Worm (Caenorhabditis elegans) whole organism, L4 larva: ENCODE measurements around the gene C32D5.4.
A peak's percentile ranks its signal among the peaks of the same experiment; 100 is the strongest.

Source experiments
- F10B5.3 ChIP-seq: sonication (generic microtip); optimal IDR thresholded peaks from 2 replicates; lab custom pipeline; 2016; ENCODE audit warnings: mild to moderate bottlenecking, missing genetic modification characterization, missing compliant biosample characterization
- F26F4.8 ChIP-seq: fragments of 200-800 bp; sonication (Bioruptor generic); conservative IDR thresholded peaks from 2 replicates; pipeline ENCODE4 v1.3.6; 2022; ENCODE audit warnings: missing genetic modification characterization, missing compliant biosample characterization
- F44E2.7 ChIP-seq: fragments of 200-800 bp; sonication (Bioruptor generic); IDR thresholded peaks from 2 replicates; pipeline ENCODE4 v2.1.2; 2022; ENCODE audit warnings: missing genetic modification characterization, missing compliant biosample characterization
- R02D3.7 ChIP-seq: fragments of 150-350 bp; sonication (generic microtip); optimal IDR thresholded peaks from 3 replicates; lab custom pipeline; 2014; ENCODE audit warnings: missing biosample characterization, missing genetic modification characterization
- T20F7.1 ChIP-seq: fragments of 200-800 bp; sonication (Bioruptor generic); optimal IDR thresholded peaks from 2 replicates; lab custom pipeline; 2018; ENCODE audit warnings: mild to moderate bottlenecking, missing genetic modification characterization, missing compliant biosample characterization
- T26A8.4 ChIP-seq: fragments of 200-800 bp; sonication (Bioruptor generic); IDR thresholded peaks from 2 replicates; pipeline ENCODE4 v1.3.6; 2022; ENCODE audit warnings: missing genetic modification characterization, missing compliant biosample characterization
- Y105C5A.15 ChIP-seq: fragments of 200-800 bp; sonication (Bioruptor generic); IDR thresholded peaks from 2 replicates; pipeline ENCODE4 v1.3.6; 2022; ENCODE audit warnings: missing genetic modification characterization, missing compliant biosample characterization
- Y5F2A.4 ChIP-seq: fragments of 200-800 bp; sonication (Bioruptor generic); optimal IDR thresholded peaks from 2 replicates; lab custom pipeline; 2018; ENCODE audit warnings: mild to moderate bottlenecking, missing genetic modification characterization, missing compliant biosample characterization
- ZK337.2 ChIP-seq: fragments of 200-800 bp; sonication (Bioruptor generic); IDR thresholded peaks from 2 replicates; pipeline ENCODE4 v1.3.6; 2022; ENCODE audit warnings: missing genetic modification reagents, missing genetic modification characterization, missing compliant biosample characterization
- ZK546.5 ChIP-seq, 2 experiments: sonication (generic microtip); optimal IDR thresholded peaks; 2 replicates each; lab custom pipeline; 2017; ENCODE audit warnings: missing biosample characterization in 2 of 2, missing genetic modification characterization in 2 of 2
- aly-2 ChIP-seq: sonication (generic microtip); optimal IDR thresholded peaks from 2 replicates; lab custom pipeline; 2018; ENCODE audit warnings: missing biosample characterization, missing genetic modification characterization
- ama-1 ChIP-seq: fragments of 150-350 bp; optimal IDR thresholded peaks from 2 replicates; lab custom pipeline; 2014; ENCODE audit warnings: inconsistent platforms, mixed read lengths
- attf-4 ChIP-seq: sonication (generic microtip); optimal IDR thresholded peaks from 3 replicates; lab custom pipeline; 2017; ENCODE audit warnings: missing biosample characterization, missing genetic modification characterization
- ceh-44 ChIP-seq: fragments of 200-800 bp; sonication (Bioruptor generic); IDR thresholded peaks from 2 replicates; pipeline ENCODE4 v1.3.6; 2022; ENCODE audit warnings: missing genetic modification reagents, missing genetic modification characterization, missing compliant biosample characterization
- cey-2 ChIP-seq: sonication (generic microtip); optimal IDR thresholded peaks from 3 replicates; lab custom pipeline; 2017; ENCODE audit warnings: missing genetic modification characterization, mild to moderate bottlenecking, missing compliant biosample characterization, antibody characterized with exemption, borderline replicate concordance; ENCODE audit not compliant: insufficient read depth
- daf-16 ChIP-seq, 3 experiments: sonication (generic microtip); optimal IDR thresholded peaks; 2 replicates each; lab custom pipeline; 2016 to 2017; ENCODE audit warnings: missing genetic modification characterization in 3 of 3, missing genetic modification reagents in 3 of 3, mild to moderate bottlenecking in 2 of 3, missing compliant biosample characterization in 2 of 3, missing biosample characterization in 1 of 3, moderate library complexity in 1 of 3
- daf-8 ChIP-seq: fragments of 200-800 bp; sonication (Bioruptor generic); IDR thresholded peaks from 2 replicates; pipeline ENCODE4 v1.3.6; 2022; ENCODE audit warnings: missing genetic modification characterization, missing compliant biosample characterization
- dmd-9 ChIP-seq: fragments of 200-800 bp; sonication (Bioruptor generic); IDR thresholded peaks from 2 replicates; pipeline ENCODE4 v1.3.6; 2022; ENCODE audit warnings: missing genetic modification reagents, missing genetic modification characterization, missing compliant biosample characterization
- dpl-1 ChIP-seq: fragments of 150-350 bp; optimal IDR thresholded peaks from 2 replicates; lab custom pipeline; 2014; ENCODE audit warnings: missing biosample characterization, missing genetic modification reagents, missing genetic modification characterization
- fkh-10 ChIP-seq: fragments of 150-350 bp; optimal IDR thresholded peaks from 2 replicates; lab custom pipeline; 2014; ENCODE audit warnings: missing biosample characterization, missing genetic modification reagents, missing genetic modification characterization
- fos-1 ChIP-seq: fragments of 150-350 bp; optimal IDR thresholded peaks from 2 replicates; lab custom pipeline; 2014; ENCODE audit warnings: missing biosample characterization, missing genetic modification characterization
- hif-1 ChIP-seq, 2 experiments: sonication (generic microtip); optimal IDR thresholded peaks; 2 replicates each; lab custom pipeline; 2016 to 2017; ENCODE audit warnings: missing compliant biosample characterization in 2 of 2, missing genetic modification characterization in 2 of 2, missing genetic modification reagents in 2 of 2, missing genotype in 2 of 2, mild to moderate bottlenecking in 1 of 2
- hlh-30 ChIP-seq: sonication (generic microtip); optimal IDR thresholded peaks from 2 replicates; lab custom pipeline; 2017; ENCODE audit warnings: antibody characterized with exemption, mild to moderate bottlenecking, missing genetic modification characterization, missing compliant biosample characterization; ENCODE audit not compliant: insufficient read depth
- jun-1 ChIP-seq: fragments of 150-350 bp; optimal IDR thresholded peaks from 2 replicates; lab custom pipeline; 2014; ENCODE audit warnings: missing biosample characterization, missing genetic modification reagents, missing genetic modification characterization
- lim-7 ChIP-seq: fragments of 200-800 bp; sonication (Bioruptor generic); IDR thresholded peaks from 2 replicates; pipeline ENCODE4 v1.3.6; 2022; ENCODE audit warnings: missing genetic modification characterization, missing compliant biosample characterization
- lin-13 ChIP-seq: fragments of 150-350 bp; optimal IDR thresholded peaks from 2 replicates; lab custom pipeline; 2014; ENCODE audit warnings: missing biosample characterization, missing genetic modification reagents, missing genetic modification characterization
- lin-15B ChIP-seq: fragments of 150-350 bp; sonication (generic microtip); optimal IDR thresholded peaks from 3 replicates; lab custom pipeline; 2014; ENCODE audit warnings: missing biosample characterization, missing genetic modification characterization
- lin-38 ChIP-seq: fragments of 200-800 bp; sonication (Bioruptor generic); IDR thresholded peaks from 2 replicates; pipeline ENCODE4 v1.3.6; 2022; ENCODE audit warnings: missing genetic modification reagents, missing genetic modification characterization, missing compliant biosample characterization
- lir-3 ChIP-seq: sonication (generic microtip); optimal IDR thresholded peaks from 2 replicates; lab custom pipeline; 2016; ENCODE audit warnings: mild to moderate bottlenecking, missing genetic modification characterization, missing compliant biosample characterization
- lsy-2 ChIP-seq, 2 experiments: fragments of 150-350 bp in 1 of 2; sonication (generic microtip) in 1 of 2; optimal IDR thresholded peaks; 2 replicates each; lab custom pipeline; 2014 to 2017; ENCODE audit warnings: missing biosample characterization in 2 of 2, missing genetic modification characterization in 2 of 2
- madf-5 ChIP-seq, 2 experiments: fragments of 200-800 bp; sonication (Bioruptor generic); IDR thresholded peaks; 2 replicates each; pipeline ENCODE4 v1.3.6; 2022; ENCODE audit warnings: missing compliant biosample characterization in 2 of 2, missing genetic modification characterization in 2 of 2
- madf-9 ChIP-seq: fragments of 200-800 bp; sonication (Bioruptor generic); conservative IDR thresholded peaks from 2 replicates; pipeline ENCODE4 v1.3.6; 2022; ENCODE audit warnings: missing genetic modification reagents, missing genetic modification characterization, missing compliant biosample characterization
- mdt-29 ChIP-seq: fragments of 200-800 bp; sonication (Bioruptor generic); IDR thresholded peaks from 2 replicates; pipeline ENCODE4 v1.3.6; 2022; ENCODE audit warnings: missing genetic modification reagents, missing genetic modification characterization, missing compliant biosample characterization
- mxl-3 ChIP-seq: fragments of 200-800 bp; sonication (Bioruptor generic); optimal IDR thresholded peaks from 2 replicates; lab custom pipeline; 2018; ENCODE audit warnings: mild to moderate bottlenecking, missing genetic modification characterization, missing compliant biosample characterization
- nhr-10 ChIP-seq: fragments of 150-350 bp; optimal IDR thresholded peaks from 2 replicates; lab custom pipeline; 2014; ENCODE audit warnings: missing biosample characterization, missing genetic modification characterization
- nhr-102 ChIP-seq: sonication (generic microtip); optimal IDR thresholded peaks from 2 replicates; lab custom pipeline; 2016; ENCODE audit warnings: mild to moderate bottlenecking, missing genetic modification characterization, moderate library complexity, missing compliant biosample characterization
- nhr-11 ChIP-seq: fragments of 150-350 bp; optimal IDR thresholded peaks from 2 replicates; lab custom pipeline; 2014; ENCODE audit warnings: missing biosample characterization, missing genetic modification characterization
- nhr-237 ChIP-seq: sonication (generic microtip); optimal IDR thresholded peaks from 2 replicates; lab custom pipeline; 2017; ENCODE audit warnings: missing biosample characterization, missing genetic modification characterization
- nhr-25 ChIP-seq: sonication (generic microtip); optimal IDR thresholded peaks from 2 replicates; lab custom pipeline; 2017; ENCODE audit warnings: missing genetic modification characterization, mild to moderate bottlenecking, missing compliant biosample characterization, antibody characterized with exemption, moderate library complexity, borderline replicate concordance; ENCODE audit not compliant: insufficient read depth
- nhr-28 ChIP-seq: fragments of 150-350 bp; optimal IDR thresholded peaks from 2 replicates; lab custom pipeline; 2014; ENCODE audit warnings: missing biosample characterization, missing genetic modification characterization
- nhr-42 ChIP-seq: fragments of 200-800 bp; sonication (Bioruptor generic); IDR thresholded peaks from 2 replicates; pipeline ENCODE4 v1.3.6; 2022; ENCODE audit warnings: missing genetic modification characterization, missing compliant biosample characterization
- nhr-48 ChIP-seq: sonication (generic microtip); optimal IDR thresholded peaks from 2 replicates; lab custom pipeline; 2016; ENCODE audit warnings: mild to moderate bottlenecking, missing genetic modification characterization, missing compliant biosample characterization
- saeg-2 ChIP-seq: fragments of 200-800 bp; sonication (Bioruptor generic); IDR thresholded peaks from 2 replicates; pipeline ENCODE4 v1.3.6; 2022; ENCODE audit warnings: missing genetic modification reagents, missing genetic modification characterization, missing compliant biosample characterization
- sdz-12 ChIP-seq: fragments of 200-800 bp; sonication (Bioruptor generic); optimal IDR thresholded peaks from 2 replicates; lab custom pipeline; 2018; ENCODE audit warnings: mild to moderate bottlenecking, missing genetic modification characterization, missing compliant biosample characterization
- skn-1 ChIP-seq: fragments of 150-350 bp; optimal IDR thresholded peaks from 2 replicates; lab custom pipeline; 2014; ENCODE audit warnings: missing biosample characterization, missing genetic modification characterization
- snpc-4 ChIP-seq: fragments of 150-350 bp; optimal IDR thresholded peaks from 2 replicates; lab custom pipeline; 2014; ENCODE audit warnings: missing biosample characterization, missing genetic modification characterization
- tra-1 ChIP-seq: fragments of 200-800 bp; sonication (Bioruptor generic); IDR thresholded peaks from 2 replicates; pipeline ENCODE4 v1.3.6; 2022; ENCODE audit warnings: missing genetic modification reagents, missing genetic modification characterization, missing compliant biosample characterization
- zag-1 ChIP-seq: fragments of 150-350 bp; optimal IDR thresholded peaks from 2 replicates; lab custom pipeline; 2014; ENCODE audit warnings: missing biosample characterization, missing genetic modification characterization
- zfp-2 ChIP-seq: sonication (generic microtip); optimal IDR thresholded peaks from 2 replicates; lab custom pipeline; 2016; ENCODE audit warnings: mild to moderate bottlenecking, missing genetic modification characterization, missing compliant biosample characterization
- ztf-11 ChIP-seq: fragments of 150-350 bp; optimal IDR thresholded peaks from 2 replicates; lab custom pipeline; 2014; ENCODE audit warnings: missing biosample characterization, missing genetic modification characterization

The C32D5.4 gene

DNA sequence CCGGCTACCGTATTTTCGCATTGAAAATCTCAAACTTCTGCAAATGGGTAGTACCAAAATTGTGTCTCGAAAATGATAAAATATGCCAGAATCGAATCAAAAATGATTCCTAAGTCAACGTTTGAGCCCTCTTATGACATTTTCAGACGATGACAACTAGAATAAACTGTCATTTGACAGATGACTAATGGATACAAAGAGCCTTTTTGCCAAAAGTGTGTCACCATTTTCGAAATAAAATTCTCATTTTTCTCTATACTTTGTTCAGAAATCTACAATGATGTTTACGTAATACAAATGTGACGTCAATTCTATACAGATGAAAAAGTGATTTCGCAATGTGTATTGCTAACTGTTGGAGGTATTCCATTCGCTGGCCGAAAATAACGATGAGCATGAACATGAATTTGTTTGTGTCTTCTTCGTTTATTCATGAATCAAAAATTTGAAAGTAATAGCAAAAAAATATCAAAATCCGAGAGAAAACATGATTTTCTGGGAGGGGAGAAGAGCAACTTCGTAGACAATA, 23.7 kb upstream of the C32D5.4 start (continued):
- peak; percentile 14 for TF ChIP-seq nhr-48 (tag; lab: Kevin White, UChicago)
- TF ChIP-seq nhr-102 (tag; lab: Kevin White, UChicago): peak; percentile 76
- TF ChIP-seq nhr-28 (tag; lab: Kevin White, UChicago): peak; percentile 26
- TF ChIP-seq cey-2 (tag; lab: Kevin White, UChicago): no peak
- peak; percentile 61; the same call in 1 of the 2 replicates for TF ChIP-seq dmd-9 (GFP tag; lab: Robert Waterston, UW)
- peak; percentile 80 for TF ChIP-seq tra-1
- TF ChIP-seq lin-13: peak; percentile 76
- no peak for TF ChIP-seq zfp-2 (tag; lab: Kevin White, UChicago)
- TF ChIP-seq sdz-12: peak; percentile 71
- TF ChIP-seq nhr-25 (tag; lab: Kevin White, UChicago): peak; percentile 17
- peak; percentile 57 for TF ChIP-seq Y5F2A.4
- TF ChIP-seq skn-1 (tag; lab: Kevin White, UChicago): no peak
- TF ChIP-seq fos-1 (tag; lab: Kevin White, UChicago): no peak
- no peak for TF ChIP-seq snpc-4
- peak; percentile 16 to 76 for TF ChIP-seq daf-16 (GFP tag; optimal IDR thresholded peaks at IDR 0.05; lab: Kevin White, UChicago)
- TF ChIP-seq daf-16 (tag; optimal IDR thresholded peaks at IDR 0.05; lab: Kevin White, UChicago): peak; percentile 89
- TF ChIP-seq lsy-2 (tag; optimal IDR thresholded peaks at IDR 0.05; lab: Kevin White, UChicago): peak; percentile 70 to 72
- TF ChIP-seq lim-7 (GFP tag; lab: Robert Waterston, UW): peak; percentile 53; the same call in 1 of the 2 replicates
- TF ChIP-seq saeg-2: peak; percentile 55; the same call in 1 of the 2 replicates
- no peak; the same call in 1 of the 2 replicates for TF ChIP-seq madf-9
- TF ChIP-seq lin-15B (tag; lab: Kevin White, UChicago): no peak
- TF ChIP-seq dpl-1 (GFP tag; lab: Kevin White, UChicago): peak; percentile 31
- TF ChIP-seq attf-4 (tag; lab: Kevin White, UChicago): no peak
- TF ChIP-seq F26F4.8 (GFP tag; lab: Robert Waterston, UW): no peak
- peak; percentile 61 for TF ChIP-seq hlh-30
- TF ChIP-seq F44E2.7 (GFP tag; lab: Robert Waterston, UW): no peak
- TF ChIP-seq Y105C5A.15 (GFP tag; lab: Robert Waterston, UW): no peak
- TF ChIP-seq lin-38 (GFP tag; lab: Robert Waterston, UW): peak; percentile 66
- no peak for TF ChIP-seq aly-2 (tag; lab: Kevin White, UChicago)
- TF ChIP-seq T26A8.4 (GFP tag; lab: Robert Waterston, UW): peak; percentile 94
- TF ChIP-seq nhr-11 (tag; lab: Kevin White, UChicago): peak; percentile 74
- peak; percentile 18 for TF ChIP-seq mxl-3 (GFP tag; lab: Kevin White, UChicago)
- no peak for TF ChIP-seq lir-3
- TF ChIP-seq ama-1: peak; percentile 93
- no peak for TF ChIP-seq R02D3.7 (tag; lab: Kevin White, UChicago)
- no peak for TF ChIP-seq nhr-237 (tag; lab: Kevin White, UChicago)
- TF ChIP-seq madf-5 (GFP tag; IDR thresholded peaks at IDR 0.05; lab: Robert Waterston, UW): peak in 1 of 2 experiments; percentile 65; a peak in 1 of 4 replicates
- no peak for TF ChIP-seq fkh-10 (GFP tag; lab: Kevin White, UChicago)
- no peak for TF ChIP-seq ZK546.5 (tag; optimal IDR thresholded peaks at IDR 0.05; lab: Kevin White, UChicago)
- peak; percentile 80 for TF ChIP-seq T20F7.1 (GFP tag; lab: Kevin White, UChicago)
- no peak for TF ChIP-seq ztf-11 (tag; lab: Kevin White, UChicago)
- TF ChIP-seq nhr-42 (GFP tag; lab: Robert Waterston, UW): no peak
- TF ChIP-seq nhr-10 (tag; lab: Kevin White, UChicago): no peak
- peak; percentile 86 for TF ChIP-seq mdt-29
- TF ChIP-seq jun-1 (tag; lab: Kevin White, UChicago): no peak
- peak in 1 of 2 experiments; percentile 56 for TF ChIP-seq hif-1 (tag; optimal IDR thresholded peaks at IDR 0.05; lab: Kevin White, UChicago)
- TF ChIP-seq daf-8 (GFP tag; lab: Robert Waterston, UW): 0 out of 2 replicates have a peak, but pooled peaks have one; percentile 26
- TF ChIP-seq ceh-44 (GFP tag; lab: Robert Waterston, UW): no peak
- 0 out of 2 replicates have a peak, but pooled peaks have one; percentile 21 for TF ChIP-seq ZK337.2 (GFP tag; lab: Robert Waterston, UW)
- peak; percentile 30 for TF ChIP-seq F10B5.3
- TF ChIP-seq zag-1 (tag; lab: Kevin White, UChicago): no peak
